Fruit fly (Drosophila melanogaster) whole organism, embryonic: ENCODE data around the gene nAChRbeta1.
A peak's percentile ranks its signal among the peaks of the same experiment; 100 is the strongest.

Experiments used
- Atf3 ChIP-seq: fragments of 200-800 bp; sonication (Bioruptor generic); optimal IDR thresholded peaks from 3 replicates; lab custom pipeline; 2016; ENCODE audit warnings: missing biosample characterization, missing genetic modification characterization
- CG10274 ChIP-seq: fragments of 200-800 bp; sonication (Bioruptor generic); optimal IDR thresholded peaks from 3 replicates; lab custom pipeline; 2017; ENCODE audit warnings: missing biosample characterization, mild to moderate bottlenecking, missing genetic modification characterization
- CG10654 ChIP-seq: fragments of 200-800 bp; sonication (Bioruptor generic); optimal IDR thresholded peaks from 2 replicates; lab custom pipeline; 2016; ENCODE audit warnings: missing biosample characterization, missing genetic modification characterization
- CG11093 ChIP-seq: fragments of 200-800 bp; sonication (Bioruptor generic); IDR thresholded peaks from 3 replicates; pipeline ENCODE4 v1.3.6; 2022; ENCODE audit warnings: missing biosample characterization, missing genetic modification characterization
- CG11723 ChIP-seq: fragments of 200-800 bp; sonication (Bioruptor generic); optimal IDR thresholded peaks from 2 replicates; lab custom pipeline; 2017; ENCODE audit warnings: missing biosample characterization, mild to moderate bottlenecking, missing genetic modification characterization
- CG12391 ChIP-seq: fragments of 200-800 bp; sonication (Bioruptor generic); optimal IDR thresholded peaks from 3 replicates; lab custom pipeline; 2018; ENCODE audit warnings: missing biosample characterization, mild to moderate bottlenecking, missing genetic modification characterization, moderate library complexity
- CG13775 ChIP-seq: fragments of 200-800 bp; sonication (Bioruptor generic); optimal IDR thresholded peaks from 3 replicates; lab custom pipeline; 2017; ENCODE audit warnings: missing biosample characterization, mild to moderate bottlenecking, missing genetic modification characterization
- CG1602 ChIP-seq: fragments of 200-800 bp; sonication (Bioruptor generic); optimal IDR thresholded peaks from 3 replicates; lab custom pipeline; 2016; ENCODE audit warnings: missing biosample characterization, missing genetic modification characterization
- CG1603 ChIP-seq: fragments of 200-800 bp; sonication (Bioruptor generic); optimal IDR thresholded peaks from 2 replicates; lab custom pipeline; 2019; ENCODE audit warnings: missing biosample characterization, mild to moderate bottlenecking, missing genetic modification characterization, moderate library complexity
- CG17829 ChIP-seq: fragments of 200-800 bp; optimal IDR thresholded peaks from 2 replicates; lab custom pipeline; 2019; ENCODE audit warnings: missing biosample characterization, mild to moderate bottlenecking, missing genetic modification characterization, moderate library complexity
- CG30431 ChIP-seq: fragments of 200-800 bp; sonication (Bioruptor generic); optimal IDR thresholded peaks from 2 replicates; lab custom pipeline; 2017; ENCODE audit warnings: missing biosample characterization, missing genetic modification characterization
- CG3163 ChIP-seq: fragments of 200-800 bp; sonication (Bioruptor generic); optimal IDR thresholded peaks from 3 replicates; lab custom pipeline; 2016; ENCODE audit warnings: missing biosample characterization, missing genetic modification characterization
- CG3838 ChIP-seq: fragments of 200-800 bp; sonication (Bioruptor generic); optimal IDR thresholded peaks from 3 replicates; lab custom pipeline; 2016; ENCODE audit warnings: missing biosample characterization, missing genetic modification characterization
- CG4820 ChIP-seq: fragments of 200-800 bp; sonication (Bioruptor generic); optimal IDR thresholded peaks from 3 replicates; lab custom pipeline; 2016; ENCODE audit warnings: missing biosample characterization, missing genetic modification characterization
- CG6175 ChIP-seq: fragments of 200-800 bp; sonication (Bioruptor generic); IDR thresholded peaks from 3 replicates; pipeline ENCODE4 v1.3.6; 2022; ENCODE audit warnings: missing biosample characterization, missing genetic modification characterization
- CG7372 ChIP-seq: fragments of 200-800 bp; sonication (Bioruptor generic); IDR thresholded peaks from 2 replicates; pipeline ENCODE4 v1.3.6; 2022; ENCODE audit warnings: missing biosample characterization, missing genetic modification characterization
- CG8089 ChIP-seq: fragments of 200-800 bp; sonication (Bioruptor generic); optimal IDR thresholded peaks from 3 replicates; lab custom pipeline; 2016; ENCODE audit warnings: missing biosample characterization, missing genetic modification characterization
- Dfd ChIP-seq, 2 experiments: fragments of >200 bp; optimal IDR thresholded peaks; 2 replicates each; lab custom pipeline; 2017; ENCODE audit warnings: missing biosample characterization in 2 of 2, missing genetic modification characterization in 2 of 2
- Dll ChIP-seq: fragments of 200-800 bp; sonication (Bioruptor generic); IDR thresholded peaks from 4 replicates; pipeline ENCODE4 v1.3.6; 2022; ENCODE audit warnings: missing biosample characterization, missing genetic modification characterization; ENCODE audit not compliant: partially characterized antibody
- Dp ChIP-seq: fragments of 200-800 bp; sonication (Bioruptor generic); optimal IDR thresholded peaks from 2 replicates; lab custom pipeline; 2018; ENCODE audit warnings: missing biosample characterization, mild to moderate bottlenecking, missing genetic modification characterization, moderate library complexity
- GATAe ChIP-seq: fragments of 200-800 bp; sonication (Bioruptor generic); conservative IDR thresholded peaks from 2 replicates; pipeline ENCODE4 v1.3.6; 2022; ENCODE audit warnings: missing biosample characterization, missing genetic modification characterization
- Hmx ChIP-seq: fragments of 200-800 bp; sonication (Bioruptor generic); optimal IDR thresholded peaks from 2 replicates; lab custom pipeline; 2016; ENCODE audit warnings: missing biosample characterization, missing genetic modification characterization
- Lpt ChIP-seq: fragments of >200 bp; optimal IDR thresholded peaks from 2 replicates; lab custom pipeline; 2018; ENCODE audit warnings: missing biosample characterization, missing genetic modification characterization
- NFAT ChIP-seq: fragments of 200-800 bp; sonication (Bioruptor generic); IDR thresholded peaks from 2 replicates; pipeline ENCODE4 v1.3.6; 2022; ENCODE audit warnings: missing biosample characterization, missing genetic modification characterization
- Nf-YA ChIP-seq: fragments of 200-800 bp; sonication (Bioruptor generic); IDR thresholded peaks from 2 replicates; pipeline ENCODE4 v1.3.6; 2022; ENCODE audit warnings: missing biosample characterization, missing genetic modification characterization
- Sin3A ChIP-seq: fragments of >200 bp; optimal IDR thresholded peaks from 2 replicates; lab custom pipeline; 2018
- Six4 ChIP-seq: fragments of 200-800 bp; sonication (Bioruptor generic); optimal IDR thresholded peaks from 2 replicates; lab custom pipeline; 2016; ENCODE audit warnings: missing biosample characterization, missing genetic modification characterization
- TFAM ChIP-seq: fragments of 200-800 bp; sonication (Bioruptor generic); optimal IDR thresholded peaks from 2 replicates; lab custom pipeline; 2017; ENCODE audit warnings: missing biosample characterization, missing genetic modification characterization, inconsistent platforms
- Vsx1 ChIP-seq: fragments of 200-800 bp; sonication (Bioruptor generic); optimal IDR thresholded peaks from 2 replicates; lab custom pipeline; 2017; ENCODE audit warnings: missing biosample characterization, mild to moderate bottlenecking, missing genetic modification characterization, missing genetic modification reagents
- abd-A ChIP-seq: fragments of 200-800 bp; sonication (Bioruptor generic); optimal IDR thresholded peaks from 3 replicates; lab custom pipeline; 2019; ENCODE audit warnings: missing biosample characterization, mild to moderate bottlenecking, missing genetic modification characterization, moderate library complexity
- crc ChIP-seq: fragments of 200-800 bp; sonication (Bioruptor generic); optimal IDR thresholded peaks from 2 replicates; lab custom pipeline; 2016; ENCODE audit warnings: missing biosample characterization, missing genetic modification characterization
- disco-r ChIP-seq: fragments of 200-800 bp; sonication (Bioruptor generic); optimal IDR thresholded peaks from 2 replicates; lab custom pipeline; 2016; ENCODE audit warnings: missing biosample characterization, missing genetic modification characterization
- dpn ChIP-seq, 2 experiments: fragments of 200-800 bp; sonication (Bioruptor generic); optimal IDR thresholded peaks; 3 replicates each; lab custom pipeline; 2016; ENCODE audit warnings: missing biosample characterization in 2 of 2, missing genetic modification characterization in 2 of 2
- ewg ChIP-seq: fragments of 200-800 bp; sonication (Bioruptor generic); optimal IDR thresholded peaks from 3 replicates; lab custom pipeline; 2017; ENCODE audit warnings: mild to moderate bottlenecking, missing biosample characterization, missing genetic modification reagents, missing genetic modification characterization
- exex ChIP-seq: fragments of 200-800 bp; sonication (Bioruptor generic); optimal IDR thresholded peaks from 4 replicates; lab custom pipeline; 2018; ENCODE audit warnings: missing biosample characterization, mild to moderate bottlenecking, missing genetic modification characterization, moderate library complexity
- fd102C ChIP-seq: fragments of 200-800 bp; sonication (Bioruptor generic); optimal IDR thresholded peaks from 2 replicates; lab custom pipeline; 2018; ENCODE audit warnings: missing biosample characterization, mild to moderate bottlenecking, missing genetic modification characterization, moderate library complexity
- gem ChIP-seq: fragments of 200-800 bp; sonication (Bioruptor generic); optimal IDR thresholded peaks from 2 replicates; lab custom pipeline; 2019; ENCODE audit warnings: missing biosample characterization, mild to moderate bottlenecking, missing genetic modification characterization, moderate library complexity
- hb ChIP-seq: fragments of 200-800 bp; sonication (Bioruptor generic); IDR thresholded peaks from 3 replicates; pipeline ENCODE4 v1.3.6; 2022; ENCODE audit warnings: missing biosample characterization, missing genetic modification characterization; ENCODE audit not compliant: partially characterized antibody
- hkb ChIP-seq, 2 experiments: fragments of 200-800 bp in 1 of 2; fragments of >200 bp in 1 of 2; sonication (Bioruptor generic) in 1 of 2; IDR thresholded peaks in 1 of 2; optimal IDR thresholded peaks in 1 of 2; 2 replicates each; pipeline versions ENCODE4 v1.3.6 to Lab custom; 2017 to 2022; ENCODE audit warnings: missing biosample characterization in 1 of 2, missing genetic modification characterization in 1 of 2
- jigr1 ChIP-seq: fragments of 200-800 bp; sonication (Bioruptor generic); IDR thresholded peaks from 3 replicates; pipeline ENCODE4 v1.3.6; 2022; ENCODE audit warnings: missing biosample characterization, missing genetic modification characterization
- kah ChIP-seq: fragments of 200-800 bp; sonication (Bioruptor generic); optimal IDR thresholded peaks from 2 replicates; lab custom pipeline; 2018; ENCODE audit warnings: missing biosample characterization, mild to moderate bottlenecking, missing genetic modification characterization
- ken ChIP-seq: fragments of 200-800 bp; sonication (Bioruptor generic); IDR thresholded peaks from 3 replicates; pipeline ENCODE4 v1.3.6; 2022; ENCODE audit warnings: missing biosample characterization, missing genetic modification characterization
- pnt ChIP-seq: fragments of 200-800 bp; sonication (Bioruptor generic); optimal IDR thresholded peaks from 3 replicates; lab custom pipeline; 2016; ENCODE audit warnings: missing biosample characterization, missing genetic modification characterization
- repo ChIP-seq: fragments of 200-800 bp; sonication (Bioruptor generic); optimal IDR thresholded peaks from 2 replicates; lab custom pipeline; 2016; ENCODE audit warnings: missing biosample characterization, missing genetic modification characterization
- sd ChIP-seq: fragments of 200-800 bp; sonication (Bioruptor generic); optimal IDR thresholded peaks from 3 replicates; lab custom pipeline; 2018; ENCODE audit warnings: missing biosample characterization, mild to moderate bottlenecking, missing genetic modification characterization, moderate library complexity
- sima ChIP-seq: fragments of 200-800 bp; sonication (Bioruptor generic); optimal IDR thresholded peaks from 2 replicates; lab custom pipeline; 2016; ENCODE audit warnings: missing biosample characterization, missing genetic modification characterization
- tin ChIP-seq: fragments of 200-800 bp; sonication (Bioruptor generic); optimal IDR thresholded peaks from 3 replicates; lab custom pipeline; 2016; ENCODE audit warnings: missing biosample characterization, missing genetic modification characterization
- unpg ChIP-seq: fragments of 200-800 bp; sonication (Bioruptor generic); optimal IDR thresholded peaks from 3 replicates; lab custom pipeline; 2018; ENCODE audit warnings: missing biosample characterization, mild to moderate bottlenecking, missing genetic modification characterization, moderate library complexity
- zen ChIP-seq: fragments of 200-800 bp; sonication (Bioruptor generic); optimal IDR thresholded peaks from 3 replicates; lab custom pipeline; 2018; ENCODE audit warnings: missing biosample characterization, mild to moderate bottlenecking, missing genetic modification characterization, moderate library complexity
- zfh2 ChIP-seq: fragments of 200-800 bp; sonication (Bioruptor generic); optimal IDR thresholded peaks from 2 replicates; lab custom pipeline; 2016; ENCODE audit warnings: missing biosample characterization, missing genetic modification characterization

nAChRbeta1 gene

dm6 chr3L:4474946-4475470 lies 45.9 kb downstream of the nAChRbeta1 start (continued):
- TF ChIP-seq GATAe = no peak
- peak; percentile 40; the same call in 1 of the 2 replicates for TF ChIP-seq NFAT
- TF ChIP-seq sd (tag; lab: Kevin White, UChicago) = peak; percentile 0
- TF ChIP-seq Lpt (GFP tag; lab: Kevin White, UChicago) = no peak
- no peak for TF ChIP-seq Dfd (GFP tag; optimal IDR thresholded peaks at IDR 0.05; lab: Kevin White, UChicago)
- peak; percentile 64 for TF ChIP-seq fd102C
- TF ChIP-seq CG8089 (GFP tag; lab: Kevin White, UChicago) = peak; percentile 67
- peak; percentile 91 for TF ChIP-seq Vsx1
- TF ChIP-seq CG3163 (GFP tag; lab: Kevin White, UChicago) = peak; percentile 24
- TF ChIP-seq pnt = no peak
- peak; percentile 69 for TF ChIP-seq CG10274 (GFP tag; lab: Kevin White, UChicago)
- TF ChIP-seq exex = peak; percentile 57
- TF ChIP-seq CG17829 (tag; lab: Kevin White, UChicago) = no peak
- peak; percentile 72 for TF ChIP-seq Six4 (GFP tag; lab: Kevin White, UChicago)
- no peak for TF ChIP-seq hb (GFP tag; lab: Robert Waterston, UW)
- TF ChIP-seq CG12391 (tag; lab: Kevin White, UChicago) = peak; percentile 86
- no peak for TF ChIP-seq gem (tag; lab: Kevin White, UChicago)
- TF ChIP-seq crc (GFP tag; lab: Kevin White, UChicago) = peak; percentile 36
- TF ChIP-seq ewg (GFP tag; lab: Kevin White, UChicago) = peak; percentile 55
- TF ChIP-seq hkb (optimal IDR thresholded peaks at IDR 0.05; lab: Kevin White, UChicago) = no peak
- TF ChIP-seq hkb (GFP tag; IDR thresholded peaks at IDR 0.05; lab: Robert Waterston, UW) = peak; percentile 92
- TF ChIP-seq CG7372 = no peak; the same call in 1 of the 2 replicates
- peak; percentile 76 for TF ChIP-seq CG13775 (GFP tag; lab: Kevin White, UChicago)
- TF ChIP-seq tin (GFP tag; lab: Kevin White, UChicago) = peak; percentile 55
- peak; percentile 65 for TF ChIP-seq repo (GFP tag; lab: Kevin White, UChicago)
- peak; percentile 47; the same call in 1 of the 3 replicates for TF ChIP-seq CG6175
- TF ChIP-seq CG10654 (GFP tag; lab: Kevin White, UChicago) = peak; percentile 74
- peak; percentile 50 for TF ChIP-seq Atf3 (GFP tag; lab: Kevin White, UChicago)
- no peak for TF ChIP-seq CG11093 (GFP tag; lab: Robert Waterston, UW)
- TF ChIP-seq abd-A (tag; lab: Kevin White, UChicago) = peak; percentile 84
- TF ChIP-seq jigr1 (GFP tag; lab: Robert Waterston, UW) = no peak
- TF ChIP-seq TFAM (GFP tag; lab: Kevin White, UChicago) = peak; percentile 46
- no peak for TF ChIP-seq Dp (GFP tag; lab: Kevin White, UChicago)
- peak; percentile 42 to 67 for TF ChIP-seq dpn (GFP tag; optimal IDR thresholded peaks at IDR 0.05; lab: Kevin White, UChicago)
- TF ChIP-seq sima (GFP tag; lab: Kevin White, UChicago) = peak; percentile 66
- no peak for TF ChIP-seq Dll (GFP tag; lab: Robert Waterston, UW)
- peak; percentile 84 for TF ChIP-seq CG11723 (GFP tag; lab: Kevin White, UChicago)
- no peak for TF ChIP-seq Sin3A
- TF ChIP-seq CG3838 (GFP tag; lab: Kevin White, UChicago) = peak; percentile 56
- peak; percentile 81 for TF ChIP-seq kah
- no peak for TF ChIP-seq zfh2 (GFP tag; lab: Kevin White, UChicago)
- TF ChIP-seq disco-r = peak; percentile 72
- peak; percentile 33; the same call in 1 of the 2 replicates for TF ChIP-seq Nf-YA (GFP tag; lab: Robert Waterston, UW)
- TF ChIP-seq ken = peak; percentile 27; the same call in 1 of the 3 replicates
- TF ChIP-seq Hmx (GFP tag; lab: Kevin White, UChicago) = no peak
- TF ChIP-seq CG30431 = peak; percentile 25
- TF ChIP-seq zen (tag; lab: Kevin White, UChicago) = no peak
- TF ChIP-seq unpg = peak; percentile 86
- peak; percentile 14 for TF ChIP-seq CG4820 (GFP tag; lab: Kevin White, UChicago)
- TF ChIP-seq CG1602 (GFP tag; lab: Kevin White, UChicago) = no peak
- peak; percentile 77 for TF ChIP-seq CG1603 (tag; lab: Kevin White, UChicago)
